Worm (Caenorhabditis elegans) whole organism, L1 larva: ENCODE measurements around the gene F58B6.1.

ENCODE experiments used
- lin-15B ChIP-seq: fragments of 150-350 bp; sonication (generic microtip); optimal IDR thresholded peaks from 3 replicates; lab custom pipeline; 2014; ENCODE audit warnings: missing biosample characterization, missing genetic modification characterization
- lir-3 ChIP-seq: sonication (generic microtip); optimal IDR thresholded peaks from 2 replicates; lab custom pipeline; 2016; ENCODE audit warnings: mild to moderate bottlenecking, missing genetic modification characterization, moderate library complexity, missing compliant biosample characterization; ENCODE audit not compliant: poor library complexity
- mep-1 ChIP-seq: fragments of 150-350 bp; optimal IDR thresholded peaks from 2 replicates; lab custom pipeline; 2014; ENCODE audit warnings: missing biosample characterization, missing genetic modification characterization
- nhr-237 ChIP-seq: fragments of 150-350 bp; optimal IDR thresholded peaks from 2 replicates; lab custom pipeline; 2014; ENCODE audit warnings: missing biosample characterization, missing genetic modification characterization
- pqm-1 ChIP-seq: sonication (generic microtip); optimal IDR thresholded peaks from 3 replicates; lab custom pipeline; 2017; ENCODE audit warnings: missing biosample characterization, missing genetic modification characterization
- sox-4 ChIP-seq: sonication (generic microtip); optimal IDR thresholded peaks from 2 replicates; lab custom pipeline; 2016; ENCODE audit warnings: missing genetic modification characterization, missing compliant biosample characterization
- tbx-2 ChIP-seq: sonication (generic microtip); optimal IDR thresholded peaks from 2 replicates; lab custom pipeline; 2016; ENCODE audit warnings: missing genetic modification characterization, missing compliant biosample characterization
- unc-86 ChIP-seq: sonication (generic microtip); optimal IDR thresholded peaks from 2 replicates; lab custom pipeline; 2016; ENCODE audit warnings: missing genetic modification characterization, missing compliant biosample characterization

ce11 chrIII:1164668-1165067, 48.9 kb upstream of the F58B6.1 start:
- TF ChIP-seq lin-15B (tag; lab: Kevin White, UChicago) (no peak), unc-86 (tag; lab: Kevin White, UChicago) (no peak), tbx-2 (tag; lab: Kevin White, UChicago) (no peak), nhr-237 (no peak), sox-4 (no peak), mep-1 (tag; lab: Kevin White, UChicago) (no peak), lir-3 (tag; lab: Kevin White, UChicago) (no peak), pqm-1 (tag; lab: Kevin White, UChicago) (no peak)
